Fruit fly (Drosophila melanogaster): Measurements from ENCODE around the gene CG46270.

Gene CG46270

dm6 chr3R:10393020-10393653, 35.1 kb downstream of the CG46270 start:
- no peak for TF ChIP-seq Myc (optimal IDR thresholded peaks at IDR 0.05)
- no peak for TF ChIP-seq ttk (optimal IDR thresholded peaks at IDR 0.05)

- no peak for TF ChIP-seq Sin3A (optimal IDR thresholded peaks at IDR 0.05)
- TF ChIP-seq Myc (optimal IDR thresholded peaks at IDR 0.05), result no peak
- no peak for TF ChIP-seq psq (optimal IDR thresholded peaks at IDR 0.05)
- TF ChIP-seq insv (optimal IDR thresholded peaks at IDR 0.05), result no peak
- no peak for TF ChIP-seq h (optimal IDR thresholded peaks at IDR 0.05)
- TF ChIP-seq ttk (optimal IDR thresholded peaks at IDR 0.05), result no peak
Observed at dm6 chr3R:10392539-10392919, 35.7 kb downstream of the CG46270 start.

- no peak for TF ChIP-seq insv (optimal IDR thresholded peaks at IDR 0.05)
- no peak for TF ChIP-seq h (optimal IDR thresholded peaks at IDR 0.05)
- no peak for TF ChIP-seq psq (optimal IDR thresholded peaks at IDR 0.05)
- no peak for TF ChIP-seq ttk (optimal IDR thresholded peaks at IDR 0.05)
- TF ChIP-seq Myc (optimal IDR thresholded peaks at IDR 0.05), result no peak
- TF ChIP-seq Sin3A (optimal IDR thresholded peaks at IDR 0.05), result no peak
Observed at dm6 chr3R:10391863-10392538, 36.2 kb downstream of the CG46270 start.

- TF ChIP-seq psq (optimal IDR thresholded peaks at IDR 0.05), result no peak
- TF ChIP-seq insv (optimal IDR thresholded peaks at IDR 0.05), result no peak
- TF ChIP-seq ttk (optimal IDR thresholded peaks at IDR 0.05), result no peak
- no peak for TF ChIP-seq Sin3A (optimal IDR thresholded peaks at IDR 0.05)
- TF ChIP-seq h (optimal IDR thresholded peaks at IDR 0.05), result no peak
- no peak for TF ChIP-seq Myc (optimal IDR thresholded peaks at IDR 0.05)
Observed at dm6 chr3R:10390914-10391377, 37.3 kb downstream of the CG46270 start.

- no peak for TF ChIP-seq insv (optimal IDR thresholded peaks at IDR 0.05)
- no peak for TF ChIP-seq Sin3A (optimal IDR thresholded peaks at IDR 0.05)
- no peak for TF ChIP-seq h (optimal IDR thresholded peaks at IDR 0.05)
- no peak for TF ChIP-seq ttk (optimal IDR thresholded peaks at IDR 0.05)
- no peak for TF ChIP-seq psq (optimal IDR thresholded peaks at IDR 0.05)
- no peak for TF ChIP-seq Myc (optimal IDR thresholded peaks at IDR 0.05)
Observed at dm6 chr3R:10389877-10390468, 38.3 kb downstream of the CG46270 start.

dm6 chr3R:10389027-10389465, 39.2 kb downstream of the CG46270 start:
- TF ChIP-seq insv (optimal IDR thresholded peaks at IDR 0.05), result no peak
- no peak for TF ChIP-seq psq (optimal IDR thresholded peaks at IDR 0.05)
- no peak for TF ChIP-seq ttk (optimal IDR thresholded peaks at IDR 0.05)
- TF ChIP-seq h (optimal IDR thresholded peaks at IDR 0.05), result no peak
- no peak for TF ChIP-seq Sin3A (optimal IDR thresholded peaks at IDR 0.05)
- TF ChIP-seq Myc (optimal IDR thresholded peaks at IDR 0.05), result no peak

dm6 chr3R:10388128-10389026, 39.8 kb downstream of the CG46270 start, which contains the start of gene cwo:
Gene cwo, plus strand, starts transcription at chr3R:10388258.
- TF ChIP-seq psq (optimal IDR thresholded peaks at IDR 0.05) (no peak), ttk (optimal IDR thresholded peaks at IDR 0.05) (no peak), h (optimal IDR thresholded peaks at IDR 0.05) (no peak), Sin3A (optimal IDR thresholded peaks at IDR 0.05) (no peak), insv (optimal IDR thresholded peaks at IDR 0.05) (no peak), Myc (optimal IDR thresholded peaks at IDR 0.05) (no peak)

dm6 chr3R:10380025-10380424, 48.2 kb downstream of the CG46270 start:
- no peak for TF ChIP-seq Sin3A (optimal IDR thresholded peaks at IDR 0.05)

dm6 chr3R:10379409-10379808, 48.8 kb downstream of the CG46270 start:
- TF ChIP-seq insv (optimal IDR thresholded peaks at IDR 0.05), result no peak
- TF ChIP-seq Sin3A (optimal IDR thresholded peaks at IDR 0.05), result no peak
- no peak for TF ChIP-seq h (optimal IDR thresholded peaks at IDR 0.05)
- TF ChIP-seq ttk (optimal IDR thresholded peaks at IDR 0.05), result no peak
- no peak for TF ChIP-seq Myc (optimal IDR thresholded peaks at IDR 0.05)
- TF ChIP-seq psq (optimal IDR thresholded peaks at IDR 0.05), result no peak

- TF ChIP-seq Myc (optimal IDR thresholded peaks at IDR 0.05) (no peak), h (optimal IDR thresholded peaks at IDR 0.05) (no peak), insv (optimal IDR thresholded peaks at IDR 0.05) (no peak), ttk (optimal IDR thresholded peaks at IDR 0.05) (no peak), Sin3A (optimal IDR thresholded peaks at IDR 0.05) (no peak), psq (optimal IDR thresholded peaks at IDR 0.05) (no peak)
Observed at dm6 chr3R:10378989-10379388, 49.2 kb downstream of the CG46270 start.
